Worm (Caenorhabditis elegans): Measurements from ENCODE around the gene T11F8.4.

T11F8.4 gene

ce11 chrIV:5476468-5476867 is at the start of gene T11F8.4:
T11F8.4 (minus strand) TSS chrIV:5476568.
- no peak for TF ChIP-seq nhr-129 (tag; optimal IDR thresholded peaks at IDR 0.05)
- no peak for TF ChIP-seq peb-1 (tag; optimal IDR thresholded peaks at IDR 0.05)
- no peak for TF ChIP-seq elt-3 (tag; optimal IDR thresholded peaks at IDR 0.05)
- TF ChIP-seq ztf-4 (tag; optimal IDR thresholded peaks at IDR 0.05) = no peak
- no peak for TF ChIP-seq nhr-10 (tag; optimal IDR thresholded peaks at IDR 0.05)
- TF ChIP-seq nhr-6 (tag; optimal IDR thresholded peaks at IDR 0.05) = no peak
- no peak for TF ChIP-seq unc-55 (GFP tag; optimal IDR thresholded peaks at IDR 0.05)

- TF ChIP-seq sem-4 (tag; optimal IDR thresholded peaks at IDR 0.05) (no peak), ztf-11 (tag; optimal IDR thresholded peaks at IDR 0.05) (no peak), unc-55 (GFP tag; optimal IDR thresholded peaks at IDR 0.05) (peak; percentile 93), mab-5 (tag; optimal IDR thresholded peaks at IDR 0.05) (peak; percentile 76)
Measured at ce11 chrIV:5519044-5519443, 42.7 kb upstream of the T11F8.4 start.

- TF ChIP-seq unc-39 (tag; optimal IDR thresholded peaks at IDR 0.05) (no peak), Y55F3AM.14 (GFP tag; optimal IDR thresholded peaks at IDR 0.05) (no peak), sma-9 (GFP tag; optimal IDR thresholded peaks at IDR 0.05) (no peak), sma-9 (tag; optimal IDR thresholded peaks at IDR 0.05) (no peak), mab-5 (tag; optimal IDR thresholded peaks at IDR 0.05) (no peak)
Measured at ce11 chrIV:5514789-5515188, 38.4 kb upstream of the T11F8.4 start.

- TF ChIP-seq sma-3 (GFP tag; optimal IDR thresholded peaks at IDR 0.05) (no peak), nhr-21 (tag; optimal IDR thresholded peaks at IDR 0.05) (no peak), C34F6.9 (tag; optimal IDR thresholded peaks at IDR 0.05) (peak; percentile 4), mdl-1 (tag; optimal IDR thresholded peaks at IDR 0.05) (no peak)
Measured at ce11 chrIV:5507754-5508153, 31.4 kb upstream of the T11F8.4 start.

- no peak for TF ChIP-seq ztf-4 (tag; optimal IDR thresholded peaks at IDR 0.05)
- TF ChIP-seq sma-9 (GFP tag; optimal IDR thresholded peaks at IDR 0.05) = peak; percentile 7
- no peak for TF ChIP-seq sma-9 (tag; optimal IDR thresholded peaks at IDR 0.05)
- peak; percentile 12 for TF ChIP-seq zag-1 (tag; optimal IDR thresholded peaks at IDR 0.05)
- TF ChIP-seq elt-1 (tag; optimal IDR thresholded peaks at IDR 0.05) = peak; percentile 20
- TF ChIP-seq mab-5 (tag; optimal IDR thresholded peaks at IDR 0.05) = peak; percentile 71
- TF ChIP-seq C34F6.9 (tag; optimal IDR thresholded peaks at IDR 0.05) = no peak
Measured at ce11 chrIV:5506642-5507041, 30.3 kb upstream of the T11F8.4 start.

ce11 chrIV:5502610-5503009 is 26.2 kb upstream of the T11F8.4 start:
- TF ChIP-seq nhr-6 (tag; optimal IDR thresholded peaks at IDR 0.05) = no peak
- no peak for TF ChIP-seq gmeb-1 (tag; optimal IDR thresholded peaks at IDR 0.05)
- no peak for TF ChIP-seq sma-3 (GFP tag; optimal IDR thresholded peaks at IDR 0.05)
- TF ChIP-seq sem-4 (tag; optimal IDR thresholded peaks at IDR 0.05) = no peak
- TF ChIP-seq Y55F3AM.14 (GFP tag; optimal IDR thresholded peaks at IDR 0.05) = no peak

- no peak for TF ChIP-seq mbf-1 (tag; optimal IDR thresholded peaks at IDR 0.05)
- no peak for TF ChIP-seq ztf-1 (GFP tag; conservative IDR thresholded peaks at IDR 0.05)
- TF ChIP-seq sem-4 (tag; optimal IDR thresholded peaks at IDR 0.05) = no peak
Measured at ce11 chrIV:5501414-5501813, 25.0 kb upstream of the T11F8.4 start.

ce11 chrIV:5494099-5494498 is 17.7 kb upstream of the T11F8.4 start:
- TF ChIP-seq sma-3 (GFP tag; optimal IDR thresholded peaks at IDR 0.05) = no peak
- TF ChIP-seq mbf-1 (tag; optimal IDR thresholded peaks at IDR 0.05) = no peak
- TF ChIP-seq nhr-11 (tag; optimal IDR thresholded peaks at IDR 0.05) = no peak
- TF ChIP-seq peb-1 (tag; optimal IDR thresholded peaks at IDR 0.05) = no peak
- no peak for TF ChIP-seq unc-62 (GFP tag; optimal IDR thresholded peaks at IDR 0.05)
- no peak for TF ChIP-seq nhr-129 (tag; optimal IDR thresholded peaks at IDR 0.05)
- TF ChIP-seq ZK546.5 (tag; optimal IDR thresholded peaks at IDR 0.05) = no peak
- TF ChIP-seq lin-11 (tag; optimal IDR thresholded peaks at IDR 0.05) = no peak
- TF ChIP-seq unc-39 (tag; optimal IDR thresholded peaks at IDR 0.05) = no peak
- no peak for TF ChIP-seq Y55F3AM.14 (GFP tag; optimal IDR thresholded peaks at IDR 0.05)
- no peak for TF ChIP-seq egl-27 (tag; optimal IDR thresholded peaks at IDR 0.05)
- no peak for TF ChIP-seq nhr-77 (tag; optimal IDR thresholded peaks at IDR 0.05)
- TF ChIP-seq gmeb-1 (tag; optimal IDR thresholded peaks at IDR 0.05) = no peak
- TF ChIP-seq mab-5 (tag; optimal IDR thresholded peaks at IDR 0.05) = no peak
- no peak for TF ChIP-seq ztf-4 (tag; optimal IDR thresholded peaks at IDR 0.05)
- no peak for TF ChIP-seq C34F6.9 (tag; optimal IDR thresholded peaks at IDR 0.05)
- no peak for TF ChIP-seq ceh-16 (tag; optimal IDR thresholded peaks at IDR 0.05)
- no peak for TF ChIP-seq nhr-21 (tag; optimal IDR thresholded peaks at IDR 0.05)
- no peak for TF ChIP-seq ztf-11 (tag; optimal IDR thresholded peaks at IDR 0.05)
